Fruit fly (Drosophila melanogaster) whole organism, pupa: ENCODE data around the gene sas.

Experiments
- CG13204 ChIP-seq: fragments of 200-800 bp; sonication (Bioruptor generic); optimal IDR thresholded peaks from 2 replicates; lab custom pipeline; 2018; ENCODE audit warnings: missing biosample characterization, mild to moderate bottlenecking, missing genetic modification characterization, moderate library complexity
- CG15710 ChIP-seq: fragments of 200-800 bp; sonication (Bioruptor generic); optimal IDR thresholded peaks from 2 replicates; lab custom pipeline; 2018; ENCODE audit warnings: missing biosample characterization, mild to moderate bottlenecking, missing genetic modification characterization, moderate library complexity
- CG17806 ChIP-seq: fragments of 200-800 bp; sonication (Bioruptor generic); optimal IDR thresholded peaks from 2 replicates; lab custom pipeline; 2018; ENCODE audit warnings: missing biosample characterization, mild to moderate bottlenecking, missing genetic modification characterization, moderate library complexity
- CG34367 ChIP-seq: fragments of 200-800 bp; sonication (Bioruptor generic); optimal IDR thresholded peaks from 2 replicates; lab custom pipeline; 2018; ENCODE audit warnings: missing biosample characterization, mild to moderate bottlenecking, missing genetic modification characterization
- CG4496 ChIP-seq: fragments of 200-800 bp; sonication (Bioruptor generic); IDR thresholded peaks from 3 replicates; pipeline ENCODE4 v1.3.6; 2022; ENCODE audit warnings: missing biosample characterization, missing genetic modification characterization
- CG8159 ChIP-seq: fragments of 200-800 bp; sonication (Bioruptor generic); optimal IDR thresholded peaks from 3 replicates; lab custom pipeline; 2018; ENCODE audit warnings: missing biosample characterization, mild to moderate bottlenecking, missing genetic modification characterization, moderate library complexity
- D1 ChIP-seq: fragments of 200-800 bp; sonication (Bioruptor generic); optimal IDR thresholded peaks from 2 replicates; lab custom pipeline; 2018; ENCODE audit warnings: missing biosample characterization, mild to moderate bottlenecking, missing genetic modification characterization, moderate library complexity
- Ets98B ChIP-seq: fragments of 200-800 bp; sonication (Bioruptor generic); IDR thresholded peaks from 2 replicates; pipeline ENCODE4 v1.3.6; 2022; ENCODE audit warnings: missing biosample characterization, missing genetic modification characterization
- Pif1A ChIP-seq: fragments of 200-800 bp; sonication (Bioruptor generic); optimal IDR thresholded peaks from 3 replicates; lab custom pipeline; 2016; ENCODE audit warnings: missing biosample characterization, missing genetic modification characterization
- Snoo ChIP-seq: fragments of 200-800 bp; sonication (Bioruptor generic); optimal IDR thresholded peaks from 3 replicates; lab custom pipeline; 2017; ENCODE audit warnings: missing biosample characterization, mild to moderate bottlenecking, missing genetic modification characterization, inconsistent platforms

sas gene

dm6 chr3R:7216924-7217529 is 54.4 kb downstream of the sas start, which contains the start of gene CG14606:
Gene CG14606, minus strand, starts transcription at chr3R:7217083.
- TF ChIP-seq D1 (tag; lab: Kevin White, UChicago) = no peak
- TF ChIP-seq CG17806 (tag; lab: Kevin White, UChicago) = no peak
- no peak for TF ChIP-seq Ets98B (GFP tag; lab: Robert Waterston, UW)
- no peak for TF ChIP-seq CG8159 (tag; lab: Kevin White, UChicago)
- TF ChIP-seq Pif1A (GFP tag; lab: Kevin White, UChicago) = no peak
- no peak for TF ChIP-seq CG13204 (GFP tag; lab: Kevin White, UChicago)
- TF ChIP-seq CG4496 = no peak
- no peak for TF ChIP-seq Snoo (tag; lab: Kevin White, UChicago)
- TF ChIP-seq CG15710 (tag; lab: Kevin White, UChicago) = no peak

DNA sequence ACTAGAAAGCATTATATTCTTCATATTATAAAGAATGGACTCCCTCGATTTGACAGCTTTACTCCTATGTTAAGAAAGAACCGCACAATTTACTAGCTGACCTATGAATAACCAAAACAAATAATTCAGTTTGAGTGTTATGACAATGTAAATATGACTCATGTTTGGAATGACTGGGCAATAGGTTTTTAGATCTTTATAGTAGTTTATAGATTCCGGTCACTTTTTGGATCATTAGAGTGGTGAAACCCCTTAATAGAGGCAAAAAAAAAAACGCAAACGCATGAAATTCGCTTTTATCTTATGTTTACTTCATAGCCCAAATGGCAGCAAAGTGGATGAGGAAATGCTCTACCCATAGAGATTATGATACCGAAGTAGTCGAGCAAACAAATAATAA is 57.0 kb downstream of the sas start, which contains the start of gene CG14605:
CG14605 (minus strand) TSS at position 101 of the 400 bp plus-strand sequence.
- no peak for TF ChIP-seq CG34367 (tag; lab: Kevin White, UChicago)
- no peak for TF ChIP-seq CG8159 (tag; lab: Kevin White, UChicago)

dm6 chr3R:7223972-7224464 is 61.4 kb downstream of the sas start, which contains the start of gene thw:
Gene thw, plus strand, starts transcription at chr3R:7224414.
- TF ChIP-seq CG13204 (GFP tag; lab: Kevin White, UChicago) (peak; percentile 90), CG8159 (tag; lab: Kevin White, UChicago) (no peak)
- TF ChIP-seq, all 21 proteins: peak for 1
